Worm (Caenorhabditis elegans) whole organism, L4 larva: Measurements from ENCODE around the gene frm-8.

ENCODE experiments used
- R02D3.7 ChIP-seq: fragments of 150-350 bp; sonication (generic microtip); optimal IDR thresholded peaks from 3 replicates; lab custom pipeline; 2014; ENCODE audit warnings: missing biosample characterization, missing genetic modification characterization
- T26A8.4 ChIP-seq: fragments of 200-800 bp; sonication (Bioruptor generic); IDR thresholded peaks from 2 replicates; pipeline ENCODE4 v1.3.6; 2022; ENCODE audit warnings: missing genetic modification characterization, missing compliant biosample characterization
- ces-1 ChIP-seq: fragments of 150-350 bp; sonication (generic microtip); optimal IDR thresholded peaks from 4 replicates; lab custom pipeline; 2014; ENCODE audit warnings: missing biosample characterization, missing genetic modification reagents, missing genetic modification characterization
- daf-12 ChIP-seq: fragments of 150-350 bp; optimal IDR thresholded peaks from 2 replicates; lab custom pipeline; 2014; ENCODE audit warnings: missing biosample characterization, missing genetic modification reagents, missing genetic modification characterization
- dpl-1 ChIP-seq: fragments of 150-350 bp; optimal IDR thresholded peaks from 2 replicates; lab custom pipeline; 2014; ENCODE audit warnings: missing biosample characterization, missing genetic modification reagents, missing genetic modification characterization
- egl-43 ChIP-seq: fragments of 200-800 bp; sonication (Bioruptor generic); IDR thresholded peaks from 2 replicates; pipeline ENCODE4 v1.3.6; 2022; ENCODE audit warnings: missing genetic modification reagents, missing genetic modification characterization, missing compliant biosample characterization
- gei-8 ChIP-seq: fragments of 200-800 bp; sonication (Bioruptor generic); optimal IDR thresholded peaks from 2 replicates; lab custom pipeline; 2018; ENCODE audit warnings: mild to moderate bottlenecking, missing genetic modification characterization, missing compliant biosample characterization
- pha-4 ChIP-seq, 2 experiments: fragments of 150-350 bp in 1 of 2; fragments of 200-800 bp in 1 of 2; sonication (Bioruptor generic) in 1 of 2; IDR thresholded peaks in 1 of 2; optimal IDR thresholded peaks in 1 of 2; 2 replicates each; pipeline versions ENCODE4 v1.3.6 to Lab custom; 2014 to 2022; ENCODE audit warnings: missing genetic modification characterization in 2 of 2, missing genetic modification reagents in 2 of 2, missing biosample characterization in 1 of 2, missing compliant biosample characterization in 1 of 2
- pqm-1 ChIP-seq: sonication (generic microtip); optimal IDR thresholded peaks from 2 replicates; lab custom pipeline; 2017; ENCODE audit warnings: missing biosample characterization, missing genetic modification characterization
- unc-130 ChIP-seq: sonication (generic microtip); optimal IDR thresholded peaks from 2 replicates; lab custom pipeline; 2016; ENCODE audit warnings: missing genetic modification reagents, missing genetic modification characterization, missing compliant biosample characterization
- vab-7 ChIP-seq: fragments of 200-800 bp; sonication (Bioruptor generic); IDR thresholded peaks from 2 replicates; pipeline ENCODE4 v1.3.6; 2022; ENCODE audit warnings: missing genetic modification reagents, missing genetic modification characterization, missing compliant biosample characterization
- zag-1 ChIP-seq: fragments of 150-350 bp; optimal IDR thresholded peaks from 2 replicates; lab custom pipeline; 2014; ENCODE audit warnings: missing biosample characterization, missing genetic modification characterization
- ztf-11 ChIP-seq: fragments of 150-350 bp; optimal IDR thresholded peaks from 2 replicates; lab custom pipeline; 2014; ENCODE audit warnings: missing biosample characterization, missing genetic modification characterization

DNA sequence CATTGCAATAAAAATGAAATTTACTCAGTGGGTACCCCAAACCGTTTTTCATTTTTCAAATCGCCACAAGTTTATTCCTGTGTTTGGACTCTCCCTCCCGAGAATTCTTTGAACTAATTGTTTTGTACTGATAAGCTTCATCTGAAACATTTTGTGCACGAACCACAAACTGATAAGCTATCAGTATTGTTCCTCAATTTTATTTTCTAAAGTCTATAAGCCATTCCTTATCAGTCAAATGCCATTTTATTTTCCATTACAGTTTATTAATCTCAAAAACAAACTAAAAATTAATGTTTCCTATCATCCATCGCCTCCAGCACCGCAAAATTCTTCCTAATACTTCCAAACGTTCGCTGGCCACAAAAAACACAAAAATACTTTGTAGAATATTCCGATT, 34.8 kb upstream of the frm-8 start:
- TF ChIP-seq daf-12 (tag; lab: Kevin White, UChicago): no peak
- no peak for TF ChIP-seq gei-8
- no peak for TF ChIP-seq dpl-1 (GFP tag; lab: Kevin White, UChicago)
- TF ChIP-seq pha-4 (GFP tag; IDR thresholded peaks at IDR 0.05; lab: Robert Waterston, UW): no peak
- no peak for TF ChIP-seq pha-4 (tag; optimal IDR thresholded peaks at IDR 0.05; lab: Kevin White, UChicago)
- no peak for TF ChIP-seq zag-1 (tag; lab: Kevin White, UChicago)
- no peak for TF ChIP-seq T26A8.4
- TF ChIP-seq pqm-1 (tag; lab: Kevin White, UChicago): peak; percentile 99
- no peak for TF ChIP-seq egl-43 (GFP tag; lab: Robert Waterston, UW)
- no peak for TF ChIP-seq ces-1
- no peak for TF ChIP-seq vab-7 (GFP tag; lab: Robert Waterston, UW)
- TF ChIP-seq R02D3.7 (tag; lab: Kevin White, UChicago): no peak
- TF ChIP-seq ztf-11 (tag; lab: Kevin White, UChicago): no peak
- no peak for TF ChIP-seq unc-130 (GFP tag; lab: Kevin White, UChicago)
